Worm (Caenorhabditis elegans) whole organism, L4 larva: Measurements from ENCODE around the gene sri-1.

Source experiments
- D1046.2 ChIP-seq: fragments of 200-800 bp; sonication (Bioruptor generic); IDR thresholded peaks from 2 replicates; pipeline ENCODE4 v1.3.6; 2022; ENCODE audit warnings: missing genetic modification characterization, missing compliant biosample characterization
- F37D6.2 ChIP-seq: sonication (generic microtip); optimal IDR thresholded peaks from 2 replicates; lab custom pipeline; 2016; ENCODE audit warnings: mild to moderate bottlenecking, missing genetic modification characterization, missing compliant biosample characterization
- Y105C5A.15 ChIP-seq: fragments of 200-800 bp; sonication (Bioruptor generic); IDR thresholded peaks from 2 replicates; pipeline ENCODE4 v1.3.6; 2022; ENCODE audit warnings: missing genetic modification characterization, missing compliant biosample characterization
- Y48G9A.11 ChIP-seq: fragments of 200-800 bp; sonication (Bioruptor generic); IDR thresholded peaks from 2 replicates; pipeline ENCODE4 v1.3.6; 2022; ENCODE audit warnings: missing genetic modification reagents, missing genetic modification characterization, missing compliant biosample characterization
- Y5F2A.4 ChIP-seq: fragments of 200-800 bp; sonication (Bioruptor generic); optimal IDR thresholded peaks from 2 replicates; lab custom pipeline; 2018; ENCODE audit warnings: mild to moderate bottlenecking, missing genetic modification characterization, missing compliant biosample characterization
- ZK546.5 ChIP-seq, 2 experiments: sonication (generic microtip); optimal IDR thresholded peaks; 2 replicates each; lab custom pipeline; 2017; ENCODE audit warnings: missing biosample characterization in 2 of 2, missing genetic modification characterization in 2 of 2
- aha-1 ChIP-seq: fragments of 150-350 bp; peaks from one replicate; lab custom pipeline; 2014; ENCODE audit warnings: missing biosample characterization, missing genetic modification characterization
- ama-1 ChIP-seq: fragments of 150-350 bp; optimal IDR thresholded peaks from 2 replicates; lab custom pipeline; 2014; ENCODE audit warnings: inconsistent platforms, mixed read lengths
- ceh-28 ChIP-seq: fragments of 150-350 bp; optimal IDR thresholded peaks from 2 replicates; lab custom pipeline; 2014; ENCODE audit warnings: missing biosample characterization, missing genetic modification reagents, missing genetic modification characterization
- ceh-44 ChIP-seq: fragments of 200-800 bp; sonication (Bioruptor generic); IDR thresholded peaks from 2 replicates; pipeline ENCODE4 v1.3.6; 2022; ENCODE audit warnings: missing genetic modification reagents, missing genetic modification characterization, missing compliant biosample characterization
- cey-2 ChIP-seq: sonication (generic microtip); optimal IDR thresholded peaks from 3 replicates; lab custom pipeline; 2017; ENCODE audit warnings: missing genetic modification characterization, mild to moderate bottlenecking, missing compliant biosample characterization, antibody characterized with exemption, borderline replicate concordance; ENCODE audit not compliant: insufficient read depth
- ctbp-1 ChIP-seq: fragments of 200-800 bp; sonication (Bioruptor generic); IDR thresholded peaks from 2 replicates; pipeline ENCODE4 v1.3.6; 2022; ENCODE audit warnings: missing genetic modification reagents, missing genetic modification characterization, missing compliant biosample characterization
- dmd-6 ChIP-seq: fragments of 200-800 bp; sonication (Bioruptor generic); IDR thresholded peaks from 2 replicates; pipeline ENCODE4 v1.3.6; 2022; ENCODE audit warnings: missing genetic modification reagents, missing genetic modification characterization, missing compliant biosample characterization
- dve-1 ChIP-seq: sonication (generic microtip); optimal IDR thresholded peaks from 2 replicates; lab custom pipeline; 2017; ENCODE audit warnings: antibody characterized with exemption, mild to moderate bottlenecking, missing genetic modification characterization, missing compliant biosample characterization; ENCODE audit not compliant: insufficient read depth
- fkh-10 ChIP-seq: fragments of 150-350 bp; optimal IDR thresholded peaks from 2 replicates; lab custom pipeline; 2014; ENCODE audit warnings: missing biosample characterization, missing genetic modification reagents, missing genetic modification characterization
- hlh-30 ChIP-seq: sonication (generic microtip); optimal IDR thresholded peaks from 2 replicates; lab custom pipeline; 2017; ENCODE audit warnings: antibody characterized with exemption, mild to moderate bottlenecking, missing genetic modification characterization, missing compliant biosample characterization; ENCODE audit not compliant: insufficient read depth
- lin-1 ChIP-seq: fragments of 200-800 bp; sonication (Bioruptor generic); IDR thresholded peaks from 2 replicates; pipeline ENCODE4 v1.3.6; 2022; ENCODE audit warnings: missing genetic modification reagents, missing genetic modification characterization, missing compliant biosample characterization
- lin-13 ChIP-seq: fragments of 150-350 bp; optimal IDR thresholded peaks from 2 replicates; lab custom pipeline; 2014; ENCODE audit warnings: missing biosample characterization, missing genetic modification reagents, missing genetic modification characterization
- lir-3 ChIP-seq: sonication (generic microtip); optimal IDR thresholded peaks from 2 replicates; lab custom pipeline; 2016; ENCODE audit warnings: mild to moderate bottlenecking, missing genetic modification characterization, missing compliant biosample characterization
- mdl-1 ChIP-seq, 2 experiments: fragments of 150-350 bp in 1 of 2; sonication (generic microtip) in 1 of 2; optimal IDR thresholded peaks; 2 replicates each; lab custom pipeline; 2014 to 2017; ENCODE audit warnings: missing biosample characterization in 2 of 2, missing genetic modification characterization in 2 of 2
- mes-2 ChIP-seq: sonication (generic microtip); optimal IDR thresholded peaks from 2 replicates; lab custom pipeline; 2016; ENCODE audit warnings: missing genotype, mild to moderate bottlenecking, missing genetic modification characterization, missing compliant biosample characterization; ENCODE audit not compliant: poor library complexity, severe bottlenecking
- mxl-3 ChIP-seq: fragments of 200-800 bp; sonication (Bioruptor generic); optimal IDR thresholded peaks from 2 replicates; lab custom pipeline; 2018; ENCODE audit warnings: mild to moderate bottlenecking, missing genetic modification characterization, missing compliant biosample characterization
- nhr-102 ChIP-seq: sonication (generic microtip); optimal IDR thresholded peaks from 2 replicates; lab custom pipeline; 2016; ENCODE audit warnings: mild to moderate bottlenecking, missing genetic modification characterization, moderate library complexity, missing compliant biosample characterization
- nhr-111 ChIP-seq: fragments of 200-800 bp; sonication (Bioruptor generic); optimal IDR thresholded peaks from 2 replicates; lab custom pipeline; 2018; ENCODE audit warnings: mild to moderate bottlenecking, missing genetic modification characterization, missing compliant biosample characterization
- nhr-48 ChIP-seq: sonication (generic microtip); optimal IDR thresholded peaks from 2 replicates; lab custom pipeline; 2016; ENCODE audit warnings: mild to moderate bottlenecking, missing genetic modification characterization, missing compliant biosample characterization
- nhr-77 ChIP-seq: fragments of 150-350 bp; optimal IDR thresholded peaks from 2 replicates; lab custom pipeline; 2014; ENCODE audit warnings: missing biosample characterization, missing genetic modification characterization
- php-3 ChIP-seq: fragments of 200-800 bp; sonication (Bioruptor generic); IDR thresholded peaks from 2 replicates; pipeline ENCODE4 v1.3.6; 2022; ENCODE audit warnings: missing genetic modification reagents, missing genetic modification characterization, missing compliant biosample characterization
- pqm-1 ChIP-seq: sonication (generic microtip); optimal IDR thresholded peaks from 2 replicates; lab custom pipeline; 2017; ENCODE audit warnings: missing biosample characterization, missing genetic modification characterization
- saeg-2 ChIP-seq: fragments of 200-800 bp; sonication (Bioruptor generic); IDR thresholded peaks from 2 replicates; pipeline ENCODE4 v1.3.6; 2022; ENCODE audit warnings: missing genetic modification reagents, missing genetic modification characterization, missing compliant biosample characterization
- snpc-4 ChIP-seq: fragments of 150-350 bp; optimal IDR thresholded peaks from 2 replicates; lab custom pipeline; 2014; ENCODE audit warnings: missing biosample characterization, missing genetic modification characterization
- tag-97 ChIP-seq: fragments of 200-800 bp; sonication (Bioruptor generic); IDR thresholded peaks from 2 replicates; pipeline ENCODE4 v1.3.6; 2022; ENCODE audit warnings: missing genetic modification characterization, missing compliant biosample characterization
- tra-1 ChIP-seq: fragments of 200-800 bp; sonication (Bioruptor generic); IDR thresholded peaks from 2 replicates; pipeline ENCODE4 v1.3.6; 2022; ENCODE audit warnings: missing genetic modification reagents, missing genetic modification characterization, missing compliant biosample characterization
- vab-7 ChIP-seq: fragments of 200-800 bp; sonication (Bioruptor generic); IDR thresholded peaks from 2 replicates; pipeline ENCODE4 v1.3.6; 2022; ENCODE audit warnings: missing genetic modification reagents, missing genetic modification characterization, missing compliant biosample characterization
- zip-2 ChIP-seq: fragments of 150-350 bp; optimal IDR thresholded peaks from 2 replicates; lab custom pipeline; 2014; ENCODE audit warnings: missing biosample characterization, missing genetic modification characterization
- ztf-11 ChIP-seq: fragments of 150-350 bp; optimal IDR thresholded peaks from 2 replicates; lab custom pipeline; 2014; ENCODE audit warnings: missing biosample characterization, missing genetic modification characterization

The sri-1 gene

DNA sequence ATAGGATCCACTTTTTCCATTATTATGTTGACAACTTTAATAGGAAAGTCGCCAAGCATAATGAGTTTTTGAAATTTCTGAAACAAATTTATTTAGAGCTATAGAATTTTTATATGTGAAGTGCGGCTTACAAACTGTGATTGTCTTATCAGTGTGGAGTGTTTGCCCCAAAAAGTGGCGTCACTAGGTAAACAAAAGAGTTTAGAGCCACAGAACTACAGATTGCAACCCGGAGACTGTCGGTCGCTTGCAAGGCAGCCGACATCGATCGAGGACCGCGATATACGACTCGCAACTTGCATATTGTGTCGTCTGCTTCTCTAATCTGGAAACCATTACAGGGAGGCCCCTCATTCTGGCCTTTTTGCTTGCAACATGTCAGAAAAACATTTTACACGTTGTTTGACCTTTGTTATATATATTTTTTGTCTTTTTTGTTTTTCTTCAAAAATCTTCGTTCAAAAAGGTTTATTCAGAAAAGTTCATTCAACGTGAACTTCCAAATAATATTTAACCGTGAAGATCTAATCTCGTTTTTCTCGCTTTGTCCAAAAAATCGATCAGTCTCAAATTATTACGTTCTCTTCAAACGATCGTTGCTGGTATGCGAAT, 15.4 kb upstream of the sri-1 start, which contains the start of the genes fbxa-99 and F36G9.13 (continued):
- TF ChIP-seq D1046.2 (GFP tag; lab: Robert Waterston, UW) (no peak), dve-1 (tag; lab: Kevin White, UChicago) (no peak)
- TF ChIP-seq, all 104 proteins: peak for 7

- TF ChIP-seq dmd-6 (peak; percentile 96), nhr-77 (tag; lab: Kevin White, UChicago) (peak; percentile 61), nhr-48 (tag; lab: Kevin White, UChicago) (peak; percentile 16), snpc-4 (tag; lab: Kevin White, UChicago) (no peak), nhr-102 (tag; lab: Kevin White, UChicago) (no peak), php-3 (GFP tag; lab: Robert Waterston, UW) (peak; percentile 66), F37D6.2 (no peak), mes-2 (no peak), tra-1 (0 out of 2 replicates have a peak, but pooled peaks have one; percentile 58), saeg-2 (GFP tag; lab: Robert Waterston, UW) (no peak), lin-13 (GFP tag; lab: Kevin White, UChicago) (no peak), ceh-28 (tag; lab: Kevin White, UChicago) (no peak), tag-97 (no peak), fkh-10 (GFP tag; lab: Kevin White, UChicago) (no peak), lir-3 (tag; lab: Kevin White, UChicago) (no peak), ztf-11 (tag; lab: Kevin White, UChicago) (no peak), ceh-44 (no peak), hlh-30 (tag; lab: Kevin White, UChicago) (no peak), Y48G9A.11 (GFP tag; lab: Robert Waterston, UW) (no peak), pqm-1 (tag; lab: Kevin White, UChicago) (peak; percentile 90), mdl-1 (tag; optimal IDR thresholded peaks at IDR 0.05; lab: Kevin White, UChicago) (no peak)
Observed at ce11 chrV:15978232-15978764, 10.9 kb upstream of the sri-1 start, which contains the start of gene oac-20. Gene oac-20, plus strand, starts transcription at chrV:15978714.

- TF ChIP-seq ctbp-1 (GFP tag; lab: Robert Waterston, UW): no peak
- no peak for TF ChIP-seq zip-2 (tag; lab: Kevin White, UChicago)
- no peak for TF ChIP-seq ama-1 (lab: Kevin White, UChicago)
- no peak for TF ChIP-seq Y105C5A.15 (GFP tag; lab: Robert Waterston, UW)
- TF ChIP-seq nhr-48 (tag; lab: Kevin White, UChicago): no peak
- no peak for TF ChIP-seq mxl-3
- TF ChIP-seq cey-2 (tag; lab: Kevin White, UChicago): no peak
Observed at ce11 chrV:15975845-15976244, 8.4 kb upstream of the sri-1 start, which contains the start of gene clec-232. Gene clec-232, plus strand, starts transcription at chrV:15976145.

DNA sequence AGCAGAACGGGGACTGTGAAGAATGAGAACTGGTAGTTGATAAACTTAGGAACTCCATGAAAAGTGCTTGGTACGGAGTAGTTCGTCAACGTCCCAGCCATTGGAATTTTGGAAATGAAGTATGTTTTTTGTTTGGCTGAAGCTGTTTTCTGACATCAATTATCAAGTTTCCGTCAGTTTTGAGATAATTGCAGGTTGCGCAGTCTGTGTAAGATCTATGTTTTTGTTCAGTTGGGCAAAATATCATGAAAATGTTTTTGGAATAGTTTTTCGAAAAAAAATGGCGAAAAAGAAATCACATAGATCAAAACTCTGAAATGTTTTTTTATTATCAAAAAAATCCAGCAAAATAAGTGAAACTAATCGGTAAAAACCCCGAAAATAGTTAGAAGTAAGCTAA, 7.4 kb upstream of the sri-1 start, which contains the start of gene sru-22:
TSS of gene sru-22 (minus strand) at position 101 of the 400 bp plus-strand sequence.
- TF ChIP-seq nhr-111 (no peak), vab-7 (GFP tag; lab: Robert Waterston, UW) (no peak), ceh-44 (no peak), aha-1 (tag; lab: Kevin White, UChicago) (peak; percentile 4), ZK546.5 (tag; optimal IDR thresholded peaks at IDR 0.05; lab: Kevin White, UChicago) (no peak), snpc-4 (tag; lab: Kevin White, UChicago) (no peak), lin-1 (GFP tag; lab: Robert Waterston, UW) (no peak), Y5F2A.4 (no peak)
